Fruit fly (Drosophila melanogaster) whole organism, wandering third instar larva: ENCODE data around the gene Rint1.

Experiments used
- Dif ChIP-seq: fragments of 200-275, 200-300 bp; sonication (Bioruptor generic); optimal IDR thresholded peaks from 2 replicates; lab custom pipeline; 2018; ENCODE audit warnings: missing biosample characterization, missing genetic modification characterization; ENCODE audit not compliant: partially characterized antibody
- Myc ChIP-seq: fragments of >200 bp; optimal IDR thresholded peaks from 2 replicates; lab custom pipeline; 2017
- Sp1 ChIP-seq: fragments of 200-800 bp; sonication (Bioruptor generic); optimal IDR thresholded peaks from 3 replicates; lab custom pipeline; 2019; ENCODE audit warnings: missing biosample characterization, mild to moderate bottlenecking, missing genetic modification characterization, moderate library complexity
- Vsx2 ChIP-seq: fragments of 200-300, 225-300 bp; sonication (Bioruptor generic); optimal IDR thresholded peaks from 2 replicates; lab custom pipeline; 2018; ENCODE audit warnings: missing biosample characterization, missing genetic modification characterization; ENCODE audit not compliant: partially characterized antibody
- dsf ChIP-seq: sonication (Bioruptor generic); optimal IDR thresholded peaks from 2 replicates; lab custom pipeline; 2016; ENCODE audit warnings: missing biosample characterization, missing genetic modification characterization, borderline replicate concordance
- ey ChIP-seq: fragments of 200-800 bp; sonication (Bioruptor generic); optimal IDR thresholded peaks from 2 replicates; lab custom pipeline; 2016; ENCODE audit warnings: missing biosample characterization, missing genetic modification characterization
- tai ChIP-seq: sonication (Bioruptor generic); optimal IDR thresholded peaks from 2 replicates; lab custom pipeline; 2016; ENCODE audit warnings: missing biosample characterization, missing genetic modification characterization
- woc ChIP-seq: sonication (Bioruptor generic); optimal IDR thresholded peaks from 2 replicates; lab custom pipeline; 2016; ENCODE audit warnings: missing biosample characterization, mild to moderate bottlenecking, missing genetic modification characterization

Rint1 gene

dm6 chr3L:7371290-7371689, 47.9 kb downstream of the Rint1 start:
- TF ChIP-seq dsf (GFP tag; lab: Kevin White, UChicago) (no peak), Sp1 (GFP tag; lab: Kevin White, UChicago) (no peak), Myc (lab: Kevin White, UChicago) (peak; percentile 54), Dif (GFP tag; lab: Kevin White, UChicago) (no peak), ey (GFP tag; lab: Kevin White, UChicago) (no peak), tai (GFP tag; lab: Kevin White, UChicago) (no peak), woc (GFP tag; lab: Kevin White, UChicago) (peak; percentile 49), Vsx2 (GFP tag; lab: Kevin White, UChicago) (no peak)
